Fruit fly (Drosophila melanogaster): Measurements from ENCODE around the gene Nnp-1.
A peak's percentile ranks its signal among the peaks of the same experiment; 100 is the strongest.

dm6 chr2L:13367378-13367777 is 1.4 kb upstream of the Nnp-1 start, which contains the start of gene Tap42:
- TF ChIP-seq Sox102F (GFP tag; optimal IDR thresholded peaks at IDR 0.05) (no peak), pdm3 (GFP tag; optimal IDR thresholded peaks at IDR 0.05) (peak; percentile 25), CG6854 (GFP tag; optimal IDR thresholded peaks at IDR 0.05) (no peak), CG6792 (GFP tag; optimal IDR thresholded peaks at IDR 0.05) (no peak), CG15336 (GFP tag; IDR thresholded peaks at IDR 0.05) (no peak), CG8319 (GFP tag; optimal IDR thresholded peaks at IDR 0.05) (no peak), Ets96B (tag; optimal IDR thresholded peaks at IDR 0.05) (no peak), svp (GFP tag) (no peak), Hr39 (GFP tag; optimal IDR thresholded peaks at IDR 0.05) (no peak), topi (GFP tag; optimal IDR thresholded peaks at IDR 0.05) (no peak), cyc (GFP tag; optimal IDR thresholded peaks at IDR 0.05) (peak; percentile 9)

Measured in whole organism, prepupa.